Worm (Caenorhabditis elegans) whole organism, L4/young adult: ENCODE data around the gene lec-11.

Source experiments
- W03F9.2 ChIP-seq: fragments of 150-350 bp; optimal IDR thresholded peaks from 2 replicates; lab custom pipeline; 2014; ENCODE audit warnings: missing biosample characterization, missing genetic modification characterization
- dao-5 ChIP-seq: sonication (generic microtip); optimal IDR thresholded peaks from 2 replicates; lab custom pipeline; 2016; ENCODE audit warnings: missing genotype, missing genetic modification characterization, moderate library complexity, missing compliant biosample characterization
- him-1 ChIP-seq: sonication (generic microtip); optimal IDR thresholded peaks from 2 replicates; lab custom pipeline; 2016; ENCODE audit warnings: missing genotype, missing genetic modification reagents, missing genetic modification characterization, missing compliant biosample characterization

DNA sequence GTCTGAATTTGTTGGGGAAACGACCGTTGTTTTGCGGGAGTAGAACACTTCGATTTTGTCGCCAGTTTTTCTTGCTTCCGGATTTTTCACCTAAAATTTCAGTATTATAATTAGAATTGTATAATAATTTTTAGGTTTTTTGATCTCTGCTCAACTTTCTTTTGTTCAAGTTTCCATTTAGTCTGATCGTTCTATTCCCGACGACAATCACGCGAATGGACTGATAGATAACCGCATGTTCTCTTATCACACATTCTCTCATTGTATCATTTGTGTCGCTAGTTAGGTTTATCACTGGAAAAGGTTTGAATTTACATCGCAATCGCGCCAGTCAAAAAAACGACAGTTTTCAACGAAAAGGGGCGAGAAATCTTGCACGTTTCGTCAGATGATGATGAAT is 35.1 kb downstream of the lec-11 start:
- TF ChIP-seq W03F9.2 (tag; lab: Kevin White, UChicago) (no peak), dao-5 (no peak), him-1 (no peak)
